Worm (Caenorhabditis elegans): Measurements from ENCODE around the gene C13A2.6.

DNA sequence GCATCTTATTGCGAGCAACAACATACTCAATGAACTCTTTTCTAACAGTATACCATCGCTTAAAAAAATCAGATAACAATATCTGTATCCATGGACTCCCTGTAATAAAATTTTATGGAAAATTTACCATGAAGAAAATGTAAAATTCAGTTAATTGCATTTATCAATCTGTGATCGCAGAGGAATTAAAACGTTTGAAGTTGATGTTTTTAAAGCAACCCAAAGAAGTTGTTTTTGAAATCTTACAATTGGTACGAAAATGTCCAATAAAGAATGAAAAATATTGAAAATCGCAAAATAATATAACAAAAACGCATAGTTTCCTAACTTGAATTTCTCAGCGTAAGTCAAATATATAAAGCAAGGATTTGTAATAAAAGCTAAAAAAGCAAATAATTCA, 27.8 kb downstream of the C13A2.6 start, which contains the start of gene srj-32:
- TF ChIP-seq pqm-1 (tag; optimal IDR thresholded peaks at IDR 0.05) (no peak), fkh-10 (GFP tag; optimal IDR thresholded peaks at IDR 0.05) (no peak), ceh-31 (tag; optimal IDR thresholded peaks at IDR 0.05) (no peak), syd-9 (tag; optimal IDR thresholded peaks at IDR 0.05) (no peak), unc-86 (tag; optimal IDR thresholded peaks at IDR 0.05) (no peak), sox-2 (GFP tag; IDR thresholded peaks at IDR 0.05) (no peak), hlh-15 (tag; optimal IDR thresholded peaks at IDR 0.05) (no peak), unc-42 (tag; optimal IDR thresholded peaks at IDR 0.05) (no peak), zip-5 (tag; optimal IDR thresholded peaks at IDR 0.05) (no peak), sdc-2 (tag; optimal IDR thresholded peaks at IDR 0.05) (no peak)

All from whole organism, late embryonic.